Worm (Caenorhabditis elegans) whole organism, L2 larva: ENCODE results near the gene Y51A2B.9.

Experiments used
- C34F6.9 ChIP-seq: fragments of 150-350 bp; optimal IDR thresholded peaks from 2 replicates; lab custom pipeline; 2014; ENCODE audit warnings: missing biosample characterization, missing genetic modification characterization
- F13H6.1 ChIP-seq: sonication (generic microtip); optimal IDR thresholded peaks from 2 replicates; lab custom pipeline; 2016; ENCODE audit warnings: missing genetic modification characterization, missing compliant biosample characterization
- R02D3.7 ChIP-seq: fragments of 150-350 bp; optimal IDR thresholded peaks from 2 replicates; lab custom pipeline; 2014; ENCODE audit warnings: missing biosample characterization, missing genetic modification characterization
- ZK546.5 ChIP-seq: sonication (generic microtip); optimal IDR thresholded peaks from 2 replicates; lab custom pipeline; 2017; ENCODE audit warnings: missing biosample characterization, missing genetic modification characterization
- alr-1 ChIP-seq: fragments of 150-350 bp; optimal IDR thresholded peaks from 2 replicates; lab custom pipeline; 2014; ENCODE audit warnings: missing biosample characterization, missing genetic modification characterization
- aly-2 ChIP-seq: fragments of 150-350 bp; optimal IDR thresholded peaks from 2 replicates; lab custom pipeline; 2014; ENCODE audit warnings: missing biosample characterization, missing genetic modification characterization
- ama-1 ChIP-seq: fragments of 150-350 bp; optimal IDR thresholded peaks from 2 replicates; lab custom pipeline; 2018; ENCODE audit warnings: inconsistent platforms
- blmp-1 ChIP-seq: sonication (generic microtip); optimal IDR thresholded peaks from 2 replicates; lab custom pipeline; 2017; ENCODE audit warnings: missing genetic modification characterization, mild to moderate bottlenecking, missing compliant biosample characterization, antibody characterized with exemption, moderate library complexity; ENCODE audit not compliant: insufficient read depth
- ceh-82 ChIP-seq: fragments of 150-350 bp; optimal IDR thresholded peaks from 2 replicates; lab custom pipeline; 2014; ENCODE audit warnings: missing biosample characterization, missing genetic modification characterization
- crh-2 ChIP-seq: sonication (generic microtip); optimal IDR thresholded peaks from 2 replicates; lab custom pipeline; 2017; ENCODE audit warnings: missing biosample characterization, missing genetic modification characterization
- egl-27 ChIP-seq: sonication (generic microtip); optimal IDR thresholded peaks from 3 replicates; lab custom pipeline; 2017; ENCODE audit warnings: missing biosample characterization, missing genetic modification reagents, missing genetic modification characterization
- elt-1 ChIP-seq: fragments of 150-350 bp; optimal IDR thresholded peaks from 2 replicates; lab custom pipeline; 2014; ENCODE audit warnings: missing biosample characterization, missing genetic modification characterization
- elt-3 ChIP-seq: sonication (generic microtip); optimal IDR thresholded peaks from 2 replicates; lab custom pipeline; 2017; ENCODE audit warnings: missing biosample characterization, missing genetic modification characterization
- fos-1 ChIP-seq: fragments of 150-350 bp; optimal IDR thresholded peaks from 2 replicates; lab custom pipeline; 2014; ENCODE audit warnings: missing biosample characterization, missing genetic modification characterization
- lin-11 ChIP-seq: fragments of 150-350 bp; sonication (generic microtip); optimal IDR thresholded peaks from 2 replicates; lab custom pipeline; 2014; ENCODE audit warnings: missing biosample characterization, missing genetic modification characterization, inconsistent platforms, mixed read lengths
- lin-13 ChIP-seq: fragments of 150-350 bp; optimal IDR thresholded peaks from 2 replicates; lab custom pipeline; 2014; ENCODE audit warnings: missing biosample characterization, missing genetic modification reagents, missing genetic modification characterization
- lin-39 ChIP-seq: fragments of 150-350 bp; optimal IDR thresholded peaks from 2 replicates; lab custom pipeline; 2014; ENCODE audit warnings: missing biosample characterization, missing genetic modification reagents, missing genetic modification characterization
- lsy-2 ChIP-seq, 2 experiments: fragments of 150-350 bp in 1 of 2; sonication (generic microtip) in 1 of 2; optimal IDR thresholded peaks; 2 replicates each; lab custom pipeline; 2014 to 2017; ENCODE audit warnings: missing biosample characterization in 2 of 2, missing genetic modification characterization in 2 of 2
- mbf-1 ChIP-seq: sonication (generic microtip); optimal IDR thresholded peaks from 2 replicates; lab custom pipeline; 2017; ENCODE audit warnings: missing biosample characterization, missing genetic modification characterization
- mdl-1 ChIP-seq, 2 experiments: fragments of 150-350 bp in 1 of 2; sonication (generic microtip) in 1 of 2; optimal IDR thresholded peaks; 2 replicates each; lab custom pipeline; 2017; ENCODE audit warnings: missing biosample characterization in 2 of 2, missing genetic modification characterization in 2 of 2
- nhr-10 ChIP-seq: sonication (generic microtip); optimal IDR thresholded peaks from 2 replicates; lab custom pipeline; 2017; ENCODE audit warnings: missing biosample characterization, missing genetic modification characterization
- nhr-12 ChIP-seq: fragments of 150-350 bp; optimal IDR thresholded peaks from 2 replicates; lab custom pipeline; 2014; ENCODE audit warnings: missing biosample characterization, missing genetic modification characterization
- nhr-129 ChIP-seq: fragments of 150-350 bp; optimal IDR thresholded peaks from 2 replicates; lab custom pipeline; 2014; ENCODE audit warnings: missing biosample characterization, missing genetic modification characterization
- nhr-23 ChIP-seq: fragments of 150-350 bp; optimal IDR thresholded peaks from 2 replicates; lab custom pipeline; 2014; ENCODE audit warnings: missing biosample characterization, missing genetic modification reagents, missing genetic modification characterization
- nhr-237 ChIP-seq: fragments of 150-350 bp; optimal IDR thresholded peaks from 2 replicates; lab custom pipeline; 2014; ENCODE audit warnings: missing biosample characterization, missing genetic modification characterization
- nhr-25 ChIP-seq: fragments of 150-350 bp; sonication (generic microtip); optimal IDR thresholded peaks from 3 replicates; lab custom pipeline; 2014; ENCODE audit warnings: missing biosample characterization, missing genetic modification characterization
- nhr-77 ChIP-seq: fragments of 150-350 bp; optimal IDR thresholded peaks from 2 replicates; lab custom pipeline; 2014; ENCODE audit warnings: missing biosample characterization, missing genetic modification characterization
- peb-1 ChIP-seq: fragments of 150-350 bp; optimal IDR thresholded peaks from 2 replicates; lab custom pipeline; 2014; ENCODE audit warnings: missing biosample characterization, missing genetic modification characterization
- sem-4 ChIP-seq: fragments of 150-350 bp; optimal IDR thresholded peaks from 2 replicates; lab custom pipeline; 2014; ENCODE audit warnings: missing biosample characterization, missing genetic modification reagents, missing genetic modification characterization
- sma-3 ChIP-seq: sonication (generic microtip); optimal IDR thresholded peaks from 2 replicates; lab custom pipeline; 2016; ENCODE audit warnings: missing genetic modification reagents, missing genetic modification characterization, missing compliant biosample characterization
- snpc-4 ChIP-seq: fragments of 150-350 bp; optimal IDR thresholded peaks from 2 replicates; lab custom pipeline; 2014; ENCODE audit warnings: missing biosample characterization, missing genetic modification characterization
- unc-62 ChIP-seq: fragments of 150-350 bp; optimal IDR thresholded peaks from 2 replicates; lab custom pipeline; 2014; ENCODE audit warnings: missing biosample characterization, missing genetic modification reagents, missing genetic modification characterization
- zag-1 ChIP-seq: fragments of 150-350 bp; optimal IDR thresholded peaks from 2 replicates; lab custom pipeline; 2014; ENCODE audit warnings: missing biosample characterization, missing genetic modification characterization
- ztf-1 ChIP-seq: fragments of 200-800 bp; sonication (Bioruptor generic); conservative IDR thresholded peaks from 2 replicates; pipeline ENCODE4 v1.3.6; 2022; ENCODE audit warnings: missing genetic modification characterization, missing compliant biosample characterization
- ztf-11 ChIP-seq: sonication (generic microtip); optimal IDR thresholded peaks from 2 replicates; lab custom pipeline; 2017; ENCODE audit warnings: missing biosample characterization, missing genetic modification characterization
- ztf-4 ChIP-seq: fragments of 150-350 bp; optimal IDR thresholded peaks from 2 replicates; lab custom pipeline; 2014; ENCODE audit warnings: missing biosample characterization, missing genetic modification characterization

Gene Y51A2B.9

ce11 chrV:18389046-18389445, 6.5 kb downstream of the Y51A2B.9 start, which contains the start of the genes Y51A2B.4 and Y51A2B.5:
TSS of gene Y51A2B.4 (minus strand) at chrV:18389146.
TSS of gene Y51A2B.5 (plus strand) at chrV:18389277.
- no peak for TF ChIP-seq mbf-1 (tag; lab: Kevin White, UChicago)
- no peak for TF ChIP-seq nhr-129 (tag; lab: Kevin White, UChicago)
- no peak for TF ChIP-seq lin-11 (tag; lab: Kevin White, UChicago)
- no peak for TF ChIP-seq nhr-10
- no peak for TF ChIP-seq unc-62 (GFP tag; lab: Kevin White, UChicago)
- TF ChIP-seq nhr-12 (tag; lab: Kevin White, UChicago) = no peak
- TF ChIP-seq lin-39 (tag; lab: Kevin White, UChicago) = no peak
- TF ChIP-seq nhr-23 (tag; lab: Kevin White, UChicago) = no peak
- no peak for TF ChIP-seq aly-2 (tag; lab: Kevin White, UChicago)
- TF ChIP-seq ztf-4 (tag; lab: Kevin White, UChicago) = no peak

ce11 chrV:18382590-18382989, 13.0 kb downstream of the Y51A2B.9 start, which contains the start of gene nhr-288:
TSS of gene nhr-288 (minus strand) at chrV:18382690.
- no peak for TF ChIP-seq ztf-4 (tag; lab: Kevin White, UChicago)
- TF ChIP-seq ztf-1 = no peak
- no peak for TF ChIP-seq ceh-82 (tag; lab: Kevin White, UChicago)
- TF ChIP-seq C34F6.9 = no peak
- TF ChIP-seq snpc-4 (tag; lab: Kevin White, UChicago) = no peak
- no peak for TF ChIP-seq sem-4
- TF ChIP-seq lin-13 (GFP tag; lab: Kevin White, UChicago) = no peak
- TF ChIP-seq crh-2 (tag; lab: Kevin White, UChicago) = no peak
- no peak for TF ChIP-seq lin-11 (tag; lab: Kevin White, UChicago)
- no peak for TF ChIP-seq mdl-1 (tag; optimal IDR thresholded peaks at IDR 0.05; lab: Kevin White, UChicago)
- no peak for TF ChIP-seq egl-27 (tag; lab: Kevin White, UChicago)
- TF ChIP-seq nhr-237 = no peak
- TF ChIP-seq ama-1 (lab: Kevin White, UChicago) = no peak
- TF ChIP-seq, all 48 proteins: peak for 0

DNA sequence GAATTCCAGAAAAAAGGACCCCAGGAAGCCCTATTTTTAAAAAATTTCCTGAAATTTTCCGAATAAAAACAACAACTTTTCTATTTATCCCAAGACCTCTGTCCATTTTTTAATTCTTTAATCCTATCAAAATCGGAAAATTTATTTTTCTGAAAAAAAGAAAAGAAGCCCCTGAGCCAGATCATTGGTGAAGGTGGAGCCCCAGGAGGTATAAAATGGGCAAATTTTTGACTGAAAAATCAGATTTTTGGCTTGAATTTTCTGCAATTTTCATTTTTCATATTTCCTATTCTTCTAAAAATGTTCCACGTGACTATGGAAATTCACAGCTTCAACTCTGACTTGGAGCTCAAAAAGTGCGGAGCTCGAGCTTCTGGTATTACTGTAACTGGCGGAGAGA, 16.7 kb downstream of the Y51A2B.9 start, which contains the start of gene Y51A2B.8:
TSS of gene Y51A2B.8 (plus strand) at position 301 of the 400 bp plus-strand sequence.
- TF ChIP-seq ZK546.5 (tag; lab: Kevin White, UChicago) (no peak), snpc-4 (tag; lab: Kevin White, UChicago) (no peak), fos-1 (tag; lab: Kevin White, UChicago) (no peak), blmp-1 (tag; lab: Kevin White, UChicago) (no peak), elt-1 (tag; lab: Kevin White, UChicago) (no peak), ztf-11 (tag; lab: Kevin White, UChicago) (no peak), elt-3 (tag; lab: Kevin White, UChicago) (no peak), alr-1 (tag; lab: Kevin White, UChicago) (no peak), lsy-2 (tag; optimal IDR thresholded peaks at IDR 0.05; lab: Kevin White, UChicago) (no peak), ztf-1 (no peak), F13H6.1 (tag; lab: Kevin White, UChicago) (no peak), C34F6.9 (no peak), nhr-10 (no peak), R02D3.7 (tag; lab: Kevin White, UChicago) (no peak)

ce11 chrV:18375551-18375950, 20.0 kb downstream of the Y51A2B.9 start:
- TF ChIP-seq mbf-1 (tag; lab: Kevin White, UChicago) (no peak), ztf-11 (tag; lab: Kevin White, UChicago) (no peak), nhr-10 (no peak), nhr-237 (no peak), ztf-4 (tag; lab: Kevin White, UChicago) (no peak), lsy-2 (tag; optimal IDR thresholded peaks at IDR 0.05; lab: Kevin White, UChicago) (no peak), lin-13 (GFP tag; lab: Kevin White, UChicago) (no peak), nhr-77 (tag; lab: Kevin White, UChicago) (no peak), lin-11 (tag; lab: Kevin White, UChicago) (no peak), ama-1 (lab: Kevin White, UChicago) (no peak), nhr-23 (tag; lab: Kevin White, UChicago) (no peak), R02D3.7 (tag; lab: Kevin White, UChicago) (no peak)

- TF ChIP-seq alr-1 (tag; lab: Kevin White, UChicago) = no peak
- no peak for TF ChIP-seq crh-2 (tag; lab: Kevin White, UChicago)
- no peak for TF ChIP-seq snpc-4 (tag; lab: Kevin White, UChicago)
- TF ChIP-seq R02D3.7 (tag; lab: Kevin White, UChicago) = no peak
- no peak for TF ChIP-seq nhr-25 (tag; lab: Kevin White, UChicago)
- no peak for TF ChIP-seq nhr-237
- TF ChIP-seq ztf-4 (tag; lab: Kevin White, UChicago) = no peak
- TF ChIP-seq sma-3 (GFP tag; lab: Kevin White, UChicago) = no peak
- no peak for TF ChIP-seq aly-2 (tag; lab: Kevin White, UChicago)
- no peak for TF ChIP-seq peb-1 (tag; lab: Kevin White, UChicago)
- TF ChIP-seq F13H6.1 (tag; lab: Kevin White, UChicago) = no peak
- TF ChIP-seq zag-1 = no peak
- TF ChIP-seq sem-4 = no peak
- no peak for TF ChIP-seq mdl-1 (tag; optimal IDR thresholded peaks at IDR 0.05; lab: Kevin White, UChicago)
- TF ChIP-seq unc-62 (GFP tag; lab: Kevin White, UChicago) = no peak
These were observed 21.4 kb downstream of the Y51A2B.9 start, which contains the start of gene Y51A2B.2 for ce11 chrV:18374194-18374593. TSS of gene Y51A2B.2 (plus strand) at chrV:18374494.
